Worm (Caenorhabditis elegans): Measurements from ENCODE around the gene R09H10.3.

ce11 chrIV:10590649-10591048 is 16.2 kb upstream of the R09H10.3 start, which contains the start of the genes C43F9.5 and nkb-2:
- TF ChIP-seq ZK185.1 (tag; optimal IDR thresholded peaks at IDR 0.05; ENCODE audit: poor library complexity, severe bottlenecking) (no peak), pha-4 (tag; optimal IDR thresholded peaks at IDR 0.05) (no peak), tlf-1 (GFP tag; optimal IDR thresholded peaks at IDR 0.05) (no peak), mel-28 (tag; optimal IDR thresholded peaks at IDR 0.05; ENCODE audit: borderline replicate concordance) (no peak), somi-1 (GFP tag; optimal IDR thresholded peaks at IDR 0.05) (no peak), lag-1 (GFP tag; IDR thresholded peaks at IDR 0.05) (no peak), egl-44 (GFP tag; IDR thresholded peaks at IDR 0.05) (no peak), let-607 (tag; optimal IDR thresholded peaks at IDR 0.05) (no peak)
